Worm (Caenorhabditis elegans): ENCODE measurements around the gene F18A11.3.
A peak's percentile ranks its signal among the peaks of the same experiment; 100 is the strongest.

The F18A11.3 gene

ce11 chrII:12996249-12996648, 40.4 kb downstream of the F18A11.3 start, which contains the start of gene hphd-1 (continued):
- TF ChIP-seq ceh-16 (tag; optimal IDR thresholded peaks at IDR 0.05) = no peak
- peak; percentile 61 for TF ChIP-seq fos-1 (tag; optimal IDR thresholded peaks at IDR 0.05)
- no peak for TF ChIP-seq nhr-6 (tag; optimal IDR thresholded peaks at IDR 0.05)
- TF ChIP-seq elt-3 (tag; optimal IDR thresholded peaks at IDR 0.05) = no peak

DNA sequence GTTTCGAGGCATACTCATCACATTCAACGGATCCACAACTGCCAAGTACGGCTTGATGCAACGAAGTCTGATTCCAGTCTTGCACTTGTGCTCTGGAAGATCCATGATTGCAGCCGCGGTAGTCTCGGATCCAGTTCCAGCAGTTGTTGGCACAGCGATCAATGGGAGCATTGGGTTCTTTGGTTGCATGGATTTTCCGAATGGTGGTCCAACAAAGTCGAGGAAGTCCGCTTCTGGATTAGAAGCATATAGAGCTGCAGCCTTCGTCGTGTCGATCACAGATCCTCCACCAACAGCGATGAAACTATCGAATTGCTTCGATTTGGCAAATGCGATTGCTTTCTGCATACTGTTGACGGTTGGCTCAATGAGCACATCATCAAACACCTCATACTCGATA, 41.3 kb downstream of the F18A11.3 start:
- TF ChIP-seq snpc-4 (tag; optimal IDR thresholded peaks at IDR 0.05) = no peak
- TF ChIP-seq crh-2 (tag; optimal IDR thresholded peaks at IDR 0.05) = no peak
- no peak for TF ChIP-seq lin-39 (tag; optimal IDR thresholded peaks at IDR 0.05)
- TF ChIP-seq C34F6.9 (tag; optimal IDR thresholded peaks at IDR 0.05) = no peak
- TF ChIP-seq unc-62 (GFP tag; optimal IDR thresholded peaks at IDR 0.05) = no peak
- no peak for TF ChIP-seq ZK546.5 (tag; optimal IDR thresholded peaks at IDR 0.05)
- no peak for TF ChIP-seq fos-1 (tag; optimal IDR thresholded peaks at IDR 0.05)
- TF ChIP-seq ceh-16 (tag; optimal IDR thresholded peaks at IDR 0.05) = no peak
- no peak for TF ChIP-seq sma-9 (GFP tag; optimal IDR thresholded peaks at IDR 0.05)
- no peak for TF ChIP-seq sma-9 (tag; optimal IDR thresholded peaks at IDR 0.05)

- TF ChIP-seq ZK546.5 (tag; optimal IDR thresholded peaks at IDR 0.05) = no peak
- no peak for TF ChIP-seq mbf-1 (tag; optimal IDR thresholded peaks at IDR 0.05)
- no peak for TF ChIP-seq lin-11 (tag; optimal IDR thresholded peaks at IDR 0.05)
- TF ChIP-seq skn-1 (tag; optimal IDR thresholded peaks at IDR 0.05) = no peak
- TF ChIP-seq nhr-237 (tag; optimal IDR thresholded peaks at IDR 0.05) = no peak
- peak; percentile 3 for TF ChIP-seq nhr-21 (tag; optimal IDR thresholded peaks at IDR 0.05)
- no peak for TF ChIP-seq nhr-6 (tag; optimal IDR thresholded peaks at IDR 0.05)
- no peak for TF ChIP-seq nhr-25 (tag; optimal IDR thresholded peaks at IDR 0.05)
- TF ChIP-seq nhr-23 (tag; optimal IDR thresholded peaks at IDR 0.05) = no peak
- no peak for TF ChIP-seq mdl-1 (tag; optimal IDR thresholded peaks at IDR 0.05)
- TF ChIP-seq lin-39 (tag; optimal IDR thresholded peaks at IDR 0.05) = no peak
- no peak for TF ChIP-seq elt-3 (tag; optimal IDR thresholded peaks at IDR 0.05)
- peak; percentile 38 for TF ChIP-seq Y55F3AM.14 (GFP tag; optimal IDR thresholded peaks at IDR 0.05)
- TF ChIP-seq ztf-1 (GFP tag; conservative IDR thresholded peaks at IDR 0.05) = no peak
- no peak for TF ChIP-seq blmp-1 (tag; optimal IDR thresholded peaks at IDR 0.05; ENCODE audit: insufficient read depth)
- TF ChIP-seq nhr-77 (tag; optimal IDR thresholded peaks at IDR 0.05) = no peak
- no peak for TF ChIP-seq lin-13 (GFP tag; optimal IDR thresholded peaks at IDR 0.05)
- TF ChIP-seq ceh-16 (tag; optimal IDR thresholded peaks at IDR 0.05) = no peak
- TF ChIP-seq sma-3 (GFP tag; optimal IDR thresholded peaks at IDR 0.05) = peak; percentile 4
- no peak for TF ChIP-seq lsy-2 (tag; optimal IDR thresholded peaks at IDR 0.05)
- TF ChIP-seq unc-62 (GFP tag; optimal IDR thresholded peaks at IDR 0.05) = no peak
- no peak for TF ChIP-seq F13H6.1 (tag; optimal IDR thresholded peaks at IDR 0.05)
- no peak for TF ChIP-seq snpc-4 (tag; optimal IDR thresholded peaks at IDR 0.05)
- TF ChIP-seq egl-27 (tag; optimal IDR thresholded peaks at IDR 0.05) = no peak
Observed at ce11 chrII:12994009-12994788, 42.4 kb downstream of the F18A11.3 start.

DNA sequence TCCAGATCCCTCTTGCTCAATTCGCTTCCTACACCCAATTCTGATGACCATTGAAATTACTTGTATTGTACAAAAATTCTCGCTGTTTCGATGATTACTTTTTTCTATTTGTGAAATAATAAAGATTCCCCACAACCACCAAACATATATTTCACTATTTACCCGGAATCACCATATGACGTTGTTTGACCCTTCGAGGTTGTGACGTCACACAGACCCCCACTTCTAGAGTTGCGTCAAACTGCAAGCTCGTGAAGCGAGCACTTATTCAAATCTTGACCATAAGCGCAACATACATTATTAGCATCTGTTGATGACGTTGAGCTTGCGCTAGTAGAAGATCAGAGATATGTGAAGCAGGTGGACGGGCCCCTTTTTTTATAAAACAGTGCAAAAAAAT, 43.7 kb downstream of the F18A11.3 start:
- no peak for TF ChIP-seq ztf-1 (GFP tag; conservative IDR thresholded peaks at IDR 0.05)
- no peak for TF ChIP-seq unc-62 (GFP tag; optimal IDR thresholded peaks at IDR 0.05)
- no peak for TF ChIP-seq unc-55 (GFP tag; optimal IDR thresholded peaks at IDR 0.05)
- TF ChIP-seq crh-2 (tag; optimal IDR thresholded peaks at IDR 0.05) = no peak
- no peak for TF ChIP-seq nhr-6 (tag; optimal IDR thresholded peaks at IDR 0.05)
- TF ChIP-seq Y55F3AM.14 (GFP tag; optimal IDR thresholded peaks at IDR 0.05) = no peak
- TF ChIP-seq sma-3 (GFP tag; optimal IDR thresholded peaks at IDR 0.05) = no peak

ce11 chrII:12992193-12992592, 44.4 kb downstream of the F18A11.3 start:
- TF ChIP-seq mab-5 (tag; optimal IDR thresholded peaks at IDR 0.05) = no peak
- TF ChIP-seq snpc-4 (tag; optimal IDR thresholded peaks at IDR 0.05) = no peak
- no peak for TF ChIP-seq nhr-6 (tag; optimal IDR thresholded peaks at IDR 0.05)
- TF ChIP-seq peb-1 (tag; optimal IDR thresholded peaks at IDR 0.05) = no peak
- no peak for TF ChIP-seq unc-62 (GFP tag; optimal IDR thresholded peaks at IDR 0.05)
- TF ChIP-seq mdl-1 (tag; optimal IDR thresholded peaks at IDR 0.05) = no peak
- no peak for TF ChIP-seq F13H6.1 (tag; optimal IDR thresholded peaks at IDR 0.05)
- no peak for TF ChIP-seq ztf-11 (tag; optimal IDR thresholded peaks at IDR 0.05)
- no peak for TF ChIP-seq nhr-25 (tag; optimal IDR thresholded peaks at IDR 0.05)
- TF ChIP-seq blmp-1 (tag; optimal IDR thresholded peaks at IDR 0.05; ENCODE audit: insufficient read depth) = no peak
- no peak for TF ChIP-seq mbf-1 (tag; optimal IDR thresholded peaks at IDR 0.05)
- no peak for TF ChIP-seq C34F6.9 (tag; optimal IDR thresholded peaks at IDR 0.05)
- no peak for TF ChIP-seq crh-2 (tag; optimal IDR thresholded peaks at IDR 0.05)
- TF ChIP-seq nhr-237 (tag; optimal IDR thresholded peaks at IDR 0.05) = no peak
- TF ChIP-seq ceh-82 (tag; optimal IDR thresholded peaks at IDR 0.05) = no peak
- TF ChIP-seq sem-4 (tag; optimal IDR thresholded peaks at IDR 0.05) = no peak
- no peak for TF ChIP-seq nhr-23 (tag; optimal IDR thresholded peaks at IDR 0.05)
- TF ChIP-seq nhr-129 (tag; optimal IDR thresholded peaks at IDR 0.05) = no peak
- no peak for TF ChIP-seq skn-1 (tag; optimal IDR thresholded peaks at IDR 0.05)

Measured in whole organism, L2 larva.